Worm (Caenorhabditis elegans): ENCODE results near the gene wrt-6.

- no peak for TF ChIP-seq ama-1 (optimal IDR thresholded peaks at IDR 0.05)
- TF ChIP-seq nhr-237 (tag; optimal IDR thresholded peaks at IDR 0.05): no peak
- no peak for TF ChIP-seq ZK546.5 (tag; optimal IDR thresholded peaks at IDR 0.05)
- no peak for TF ChIP-seq nhr-12 (tag; optimal IDR thresholded peaks at IDR 0.05)
- TF ChIP-seq nhr-11 (tag; optimal IDR thresholded peaks at IDR 0.05): no peak
- no peak for TF ChIP-seq zag-1 (tag; optimal IDR thresholded peaks at IDR 0.05)
- TF ChIP-seq nhr-28 (tag; optimal IDR thresholded peaks at IDR 0.05): no peak
- no peak for TF ChIP-seq daf-12 (tag; optimal IDR thresholded peaks at IDR 0.05)
- TF ChIP-seq unc-39 (tag; optimal IDR thresholded peaks at IDR 0.05): no peak
- no peak for TF ChIP-seq ceh-28 (tag; optimal IDR thresholded peaks at IDR 0.05)
- no peak for TF ChIP-seq skn-1 (tag; optimal IDR thresholded peaks at IDR 0.05)
These were observed 46.7 kb downstream of the wrt-6 start for ce11 chrX:3526712-3527111.
